Fruit fly (Drosophila melanogaster) whole organism, pupa: ENCODE results near the gene CG13059.

Experiments used
- CG10348 ChIP-seq: fragments of 200-800 bp; sonication (Bioruptor generic); IDR thresholded peaks from 2 replicates; pipeline ENCODE4 v1.3.6; 2022; ENCODE audit warnings: missing biosample characterization, missing genetic modification characterization
- CG13204 ChIP-seq: fragments of 200-800 bp; sonication (Bioruptor generic); optimal IDR thresholded peaks from 2 replicates; lab custom pipeline; 2018; ENCODE audit warnings: missing biosample characterization, mild to moderate bottlenecking, missing genetic modification characterization, moderate library complexity
- CG17806 ChIP-seq: fragments of 200-800 bp; sonication (Bioruptor generic); optimal IDR thresholded peaks from 2 replicates; lab custom pipeline; 2018; ENCODE audit warnings: missing biosample characterization, mild to moderate bottlenecking, missing genetic modification characterization, moderate library complexity
- CG8159 ChIP-seq: fragments of 200-800 bp; sonication (Bioruptor generic); optimal IDR thresholded peaks from 3 replicates; lab custom pipeline; 2018; ENCODE audit warnings: missing biosample characterization, mild to moderate bottlenecking, missing genetic modification characterization, moderate library complexity
- CG9948 ChIP-seq: fragments of 200-800 bp; sonication (Bioruptor generic); optimal IDR thresholded peaks from 2 replicates; lab custom pipeline; 2018; ENCODE audit warnings: missing biosample characterization, mild to moderate bottlenecking, missing genetic modification characterization, moderate library complexity
- D1 ChIP-seq: fragments of 200-800 bp; sonication (Bioruptor generic); optimal IDR thresholded peaks from 2 replicates; lab custom pipeline; 2018; ENCODE audit warnings: missing biosample characterization, mild to moderate bottlenecking, missing genetic modification characterization, moderate library complexity
- EcR ChIP-seq: fragments of 200-800 bp; sonication (Bioruptor generic); optimal IDR thresholded peaks from 3 replicates; lab custom pipeline; 2019; ENCODE audit warnings: missing biosample characterization, missing genetic modification characterization, mild to moderate bottlenecking, moderate library complexity, missing genetic modification reagents
- Ets98B ChIP-seq: fragments of 200-800 bp; sonication (Bioruptor generic); IDR thresholded peaks from 2 replicates; pipeline ENCODE4 v1.3.6; 2022; ENCODE audit warnings: missing biosample characterization, missing genetic modification characterization
- Pif1A ChIP-seq: fragments of 200-800 bp; sonication (Bioruptor generic); optimal IDR thresholded peaks from 3 replicates; lab custom pipeline; 2016; ENCODE audit warnings: missing biosample characterization, missing genetic modification characterization
- Pif1B ChIP-seq: fragments of 200-800 bp; sonication (Bioruptor generic); optimal IDR thresholded peaks from 3 replicates; lab custom pipeline; 2016; ENCODE audit warnings: missing biosample characterization, missing genetic modification characterization
- gl ChIP-seq: fragments of 200-800 bp; sonication (Bioruptor generic); optimal IDR thresholded peaks from 2 replicates; lab custom pipeline; 2018; ENCODE audit warnings: missing biosample characterization, mild to moderate bottlenecking, missing genetic modification characterization

- TF ChIP-seq CG10348 (GFP tag; lab: Robert Waterston, UW) (no peak), CG17806 (no peak), gl (no peak), Pif1A (GFP tag; lab: Kevin White, UChicago) (no peak), Ets98B (no peak), D1 (no peak), CG9948 (tag; lab: Kevin White, UChicago) (no peak), CG13204 (no peak), CG8159 (tag; lab: Kevin White, UChicago) (no peak), EcR (GFP tag; lab: Kevin White, UChicago) (no peak), Pif1B (GFP tag; lab: Kevin White, UChicago) (no peak)
These were observed 32.6 kb upstream of the CG13059 start, which contains the start of gene CG13045 for dm6 chr3L:16290850-16291249.
